Fruit fly (Drosophila melanogaster) whole organism, adult: ENCODE measurements around the gene CG33169.
A peak's percentile ranks its signal among the peaks of the same experiment; 100 is the strongest.

Source experiments
- CG11617 ChIP-seq: fragments of 200-800 bp; sonication (Bioruptor generic); optimal IDR thresholded peaks from 2 replicates; lab custom pipeline; 2017; ENCODE audit warnings: mild to moderate bottlenecking, missing biosample characterization, missing genetic modification reagents, missing genetic modification characterization
- CG12768 ChIP-seq: fragments of 200-800 bp; sonication (Bioruptor generic); optimal IDR thresholded peaks from 2 replicates; lab custom pipeline; 2017; ENCODE audit warnings: missing biosample characterization, missing genetic modification characterization, mild to moderate bottlenecking, moderate library complexity, missing genetic modification reagents
- CG14711 ChIP-seq: fragments of 200-800 bp; sonication (Bioruptor generic); optimal IDR thresholded peaks from 2 replicates; lab custom pipeline; 2018; ENCODE audit warnings: missing biosample characterization, mild to moderate bottlenecking, missing genetic modification characterization, moderate library complexity
- CG1620 ChIP-seq: fragments of 200-800 bp; sonication (Bioruptor generic); optimal IDR thresholded peaks from 2 replicates; lab custom pipeline; 2016; ENCODE audit warnings: missing biosample characterization, missing genetic modification characterization
- CG33017 ChIP-seq: fragments of 200-800 bp; sonication (Bioruptor generic); optimal IDR thresholded peaks from 2 replicates; lab custom pipeline; 2018; ENCODE audit warnings: missing biosample characterization, mild to moderate bottlenecking, missing genetic modification characterization, moderate library complexity
- CG5204 ChIP-seq: fragments of 200-800 bp; sonication (Bioruptor generic); optimal IDR thresholded peaks from 2 replicates; lab custom pipeline; 2016; ENCODE audit warnings: missing biosample characterization, missing genetic modification characterization
- CG7045 ChIP-seq: fragments of 200-800 bp; sonication (Bioruptor generic); optimal IDR thresholded peaks from 2 replicates; lab custom pipeline; 2017; ENCODE audit warnings: missing biosample characterization, mild to moderate bottlenecking, missing genetic modification characterization
- CG7101 ChIP-seq: fragments of 200-800 bp; sonication (Bioruptor generic); optimal IDR thresholded peaks from 2 replicates; lab custom pipeline; 2018; ENCODE audit warnings: missing biosample characterization, mild to moderate bottlenecking, missing genetic modification characterization, moderate library complexity
- Clk ChIP-seq: fragments of 200-800 bp; sonication (Bioruptor generic); optimal IDR thresholded peaks from 2 replicates; lab custom pipeline; 2017; ENCODE audit warnings: missing biosample characterization, missing genetic modification characterization
- Crg-1 ChIP-seq: fragments of 200-800 bp; sonication (Bioruptor generic); optimal IDR thresholded peaks from 2 replicates; lab custom pipeline; 2016; ENCODE audit warnings: missing biosample characterization, missing genetic modification characterization
- Hr96 ChIP-seq: fragments of 200-800 bp; sonication (Bioruptor generic); optimal IDR thresholded peaks from 2 replicates; lab custom pipeline; 2016; ENCODE audit warnings: missing biosample characterization, missing genetic modification characterization
- Mnt ChIP-seq: fragments of 200-800 bp; sonication (Bioruptor generic); optimal IDR thresholded peaks from 2 replicates; lab custom pipeline; 2016; ENCODE audit warnings: missing biosample characterization, mild to moderate bottlenecking, missing genetic modification characterization
- bab1 ChIP-seq: fragments of 200-800 bp; sonication (Bioruptor generic); optimal IDR thresholded peaks from 3 replicates; lab custom pipeline; 2019; ENCODE audit warnings: missing biosample characterization, mild to moderate bottlenecking, missing genetic modification characterization, moderate library complexity
- cic ChIP-seq: fragments of 200-800 bp; sonication (Bioruptor generic); optimal IDR thresholded peaks from 2 replicates; lab custom pipeline; 2017; ENCODE audit warnings: missing biosample characterization, mild to moderate bottlenecking, missing genetic modification characterization, moderate library complexity
- cnc ChIP-seq, 2 experiments: fragments of >200 bp; optimal IDR thresholded peaks; 2 replicates each; lab custom pipeline; 2017
- kay ChIP-seq: fragments of 200-800 bp; sonication (Bioruptor generic); peaks from one replicate; lab custom pipeline; 2016; ENCODE audit warnings: missing biosample characterization, missing genetic modification characterization, borderline replicate concordance
- ovo ChIP-seq: fragments of 200-800 bp; sonication (Bioruptor generic); optimal IDR thresholded peaks from 2 replicates; lab custom pipeline; 2016; ENCODE audit warnings: missing biosample characterization, missing genetic modification characterization
- pad ChIP-seq: fragments of 200-800 bp; sonication (Bioruptor generic); optimal IDR thresholded peaks from 3 replicates; lab custom pipeline; 2017; ENCODE audit warnings: missing biosample characterization, missing genetic modification characterization, mild to moderate bottlenecking, moderate library complexity, missing genetic modification reagents
- tj ChIP-seq: fragments of 200-800 bp; sonication (Bioruptor generic); optimal IDR thresholded peaks from 3 replicates; lab custom pipeline; 2017; ENCODE audit warnings: missing biosample characterization, mild to moderate bottlenecking, missing genetic modification characterization, moderate library complexity
- toe ChIP-seq: fragments of 200-800 bp; sonication (Bioruptor generic); optimal IDR thresholded peaks from 2 replicates; lab custom pipeline; 2016; ENCODE audit warnings: missing biosample characterization, missing genetic modification characterization

CG33169 gene

dm6 chr3L:22851172-22852128 is 12.2 kb upstream of the CG33169 start:
- TF ChIP-seq tj (GFP tag; lab: Kevin White, UChicago) (peak; percentile 95), CG1620 (GFP tag; lab: Kevin White, UChicago) (no peak)

dm6 chr3L:22853412-22853811 is 10.3 kb upstream of the CG33169 start, which contains the start of gene CG32462:
Gene CG32462, minus strand, starts transcription at chr3L:22853512.
- no peak for TF ChIP-seq cic (GFP tag; lab: Kevin White, UChicago)
- TF ChIP-seq toe, result no peak
- TF ChIP-seq Hr96, result no peak
- TF ChIP-seq tj (GFP tag; lab: Kevin White, UChicago), result no peak
- no peak for TF ChIP-seq ovo (GFP tag; lab: Kevin White, UChicago)
- no peak for TF ChIP-seq CG1620 (GFP tag; lab: Kevin White, UChicago)
- TF ChIP-seq CG7045 (GFP tag; lab: Kevin White, UChicago), result no peak
- no peak for TF ChIP-seq CG33017 (tag; lab: Kevin White, UChicago)
- TF ChIP-seq Clk (GFP tag; lab: Kevin White, UChicago), result no peak
- no peak for TF ChIP-seq Mnt (GFP tag; lab: Kevin White, UChicago)
- no peak for TF ChIP-seq CG11617 (GFP tag; lab: Kevin White, UChicago)
- no peak for TF ChIP-seq cnc (optimal IDR thresholded peaks at IDR 0.05; lab: Kevin White, UChicago)
- no peak for TF ChIP-seq kay
- no peak for TF ChIP-seq Crg-1 (GFP tag; lab: Kevin White, UChicago)
- TF ChIP-seq CG14711, result no peak
- TF ChIP-seq CG5204 (GFP tag; lab: Kevin White, UChicago), result no peak
- TF ChIP-seq bab1, result no peak
- TF ChIP-seq pad (GFP tag; lab: Kevin White, UChicago), result no peak

- TF ChIP-seq cnc (optimal IDR thresholded peaks at IDR 0.05; lab: Kevin White, UChicago), result no peak
- no peak for TF ChIP-seq CG14711
- no peak for TF ChIP-seq ovo (GFP tag; lab: Kevin White, UChicago)
- no peak for TF ChIP-seq Hr96
- no peak for TF ChIP-seq CG5204 (GFP tag; lab: Kevin White, UChicago)
- TF ChIP-seq tj (GFP tag; lab: Kevin White, UChicago), result no peak
- no peak for TF ChIP-seq kay
- no peak for TF ChIP-seq Clk (GFP tag; lab: Kevin White, UChicago)
- no peak for TF ChIP-seq CG12768 (GFP tag; lab: Kevin White, UChicago)
- TF ChIP-seq CG7101 (tag; lab: Kevin White, UChicago), result no peak
- TF ChIP-seq CG7045 (GFP tag; lab: Kevin White, UChicago), result no peak
- TF ChIP-seq bab1, result no peak
- TF ChIP-seq CG1620 (GFP tag; lab: Kevin White, UChicago), result no peak
- no peak for TF ChIP-seq CG11617 (GFP tag; lab: Kevin White, UChicago)
- no peak for TF ChIP-seq pad (GFP tag; lab: Kevin White, UChicago)
- no peak for TF ChIP-seq CG33017 (tag; lab: Kevin White, UChicago)
- TF ChIP-seq cic (GFP tag; lab: Kevin White, UChicago), result no peak
Measured at dm6 chr3L:22856009-22856477, 7.6 kb upstream of the CG33169 start, which contains the start of gene CG32459. Gene CG32459, minus strand, starts transcription at chr3L:22856059.

dm6 chr3L:22860487-22860886 is 3.2 kb upstream of the CG33169 start, which contains the start of gene CG13239:
Gene CG13239, plus strand, starts transcription at chr3L:22860787.
- no peak for TF ChIP-seq kay
- TF ChIP-seq tj (GFP tag; lab: Kevin White, UChicago), result no peak
- no peak for TF ChIP-seq cnc (optimal IDR thresholded peaks at IDR 0.05; lab: Kevin White, UChicago)
- no peak for TF ChIP-seq CG33017 (tag; lab: Kevin White, UChicago)
- TF ChIP-seq ovo (GFP tag; lab: Kevin White, UChicago), result no peak
- no peak for TF ChIP-seq CG7045 (GFP tag; lab: Kevin White, UChicago)
- TF ChIP-seq bab1, result no peak
- TF ChIP-seq Clk (GFP tag; lab: Kevin White, UChicago), result no peak
- no peak for TF ChIP-seq CG1620 (GFP tag; lab: Kevin White, UChicago)
- no peak for TF ChIP-seq CG5204 (GFP tag; lab: Kevin White, UChicago)
- TF ChIP-seq CG12768 (GFP tag; lab: Kevin White, UChicago), result no peak
- no peak for TF ChIP-seq CG7101 (tag; lab: Kevin White, UChicago)
- no peak for TF ChIP-seq Crg-1 (GFP tag; lab: Kevin White, UChicago)

- TF ChIP-seq CG12768 (GFP tag; lab: Kevin White, UChicago), result no peak
- no peak for TF ChIP-seq CG14711
- no peak for TF ChIP-seq toe
- no peak for TF ChIP-seq CG5204 (GFP tag; lab: Kevin White, UChicago)
- TF ChIP-seq CG11617 (GFP tag; lab: Kevin White, UChicago), result no peak
- no peak for TF ChIP-seq CG7045 (GFP tag; lab: Kevin White, UChicago)
- TF ChIP-seq kay, result no peak
- TF ChIP-seq cic (GFP tag; lab: Kevin White, UChicago), result peak; percentile 21
- TF ChIP-seq Crg-1 (GFP tag; lab: Kevin White, UChicago), result no peak
- no peak for TF ChIP-seq Hr96
- peak; percentile 70 for TF ChIP-seq bab1
- no peak for TF ChIP-seq CG33017 (tag; lab: Kevin White, UChicago)
- TF ChIP-seq CG7101 (tag; lab: Kevin White, UChicago), result peak; percentile 10
- peak; percentile 57 for TF ChIP-seq ovo (GFP tag; lab: Kevin White, UChicago)
- no peak for TF ChIP-seq CG1620 (GFP tag; lab: Kevin White, UChicago)
- TF ChIP-seq pad (GFP tag; lab: Kevin White, UChicago), result peak; percentile 7
- peak; percentile 13 for TF ChIP-seq Mnt (GFP tag; lab: Kevin White, UChicago)
- TF ChIP-seq tj (GFP tag; lab: Kevin White, UChicago), result peak; percentile 91
- no peak for TF ChIP-seq Clk (GFP tag; lab: Kevin White, UChicago)
- TF ChIP-seq cnc (optimal IDR thresholded peaks at IDR 0.05; lab: Kevin White, UChicago), result no peak
Measured at dm6 chr3L:22864254-22865060, 793 bp downstream of the CG33169 start, which contains the start of gene CG33170. Gene CG33170, plus strand, starts transcription at chr3L:22864600.
